Worm (Caenorhabditis elegans): ENCODE measurements around the gene idpp-16.

The idpp-16 gene

DNA sequence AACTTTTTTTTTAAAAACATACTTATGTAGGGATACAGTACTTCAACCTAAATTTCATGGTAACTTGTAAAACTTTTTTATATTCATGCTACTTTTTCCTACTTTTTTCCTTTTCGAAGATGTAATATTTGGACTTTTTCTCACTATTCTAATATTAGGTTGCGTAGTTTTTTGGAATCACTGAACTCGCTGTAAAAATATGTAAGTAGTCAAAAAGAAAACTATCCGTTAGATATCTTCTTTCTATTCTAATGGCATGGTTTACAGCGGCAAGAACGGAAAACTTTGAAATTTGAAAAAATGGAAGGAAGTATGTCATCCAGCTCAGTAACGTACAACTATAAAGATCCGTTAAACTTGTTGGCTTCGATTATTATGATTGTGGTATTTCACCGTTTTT lies 16.9 kb downstream of the idpp-16 start, which contains the start of gene srx-82:
srx-82 (plus strand) TSS at position 301 of the 400 bp plus-strand sequence.
- TF ChIP-seq lin-39 (tag; optimal IDR thresholded peaks at IDR 0.05) = no peak
- no peak for TF ChIP-seq nhr-237 (tag; optimal IDR thresholded peaks at IDR 0.05)
- TF ChIP-seq ceh-28 (tag; optimal IDR thresholded peaks at IDR 0.05) = no peak
- no peak for TF ChIP-seq egl-27 (tag; optimal IDR thresholded peaks at IDR 0.05)
- no peak for TF ChIP-seq nhr-76 (tag; optimal IDR thresholded peaks at IDR 0.05)
- no peak for TF ChIP-seq tbx-2 (tag; optimal IDR thresholded peaks at IDR 0.05)
- no peak for TF ChIP-seq unc-62 (GFP tag; optimal IDR thresholded peaks at IDR 0.05)
- no peak for TF ChIP-seq ztf-4 (tag; optimal IDR thresholded peaks at IDR 0.05)
- no peak for TF ChIP-seq pha-4 (tag; optimal IDR thresholded peaks at IDR 0.05)
- TF ChIP-seq sea-2 (GFP tag; optimal IDR thresholded peaks at IDR 0.05) = no peak
- TF ChIP-seq pqm-1 (tag; optimal IDR thresholded peaks at IDR 0.05) = no peak
- no peak for TF ChIP-seq ceh-9 (tag; optimal IDR thresholded peaks at IDR 0.05)
- no peak for TF ChIP-seq mml-1 (tag; optimal IDR thresholded peaks at IDR 0.05)
- no peak for TF ChIP-seq fkh-2 (tag; optimal IDR thresholded peaks at IDR 0.05)

DNA sequence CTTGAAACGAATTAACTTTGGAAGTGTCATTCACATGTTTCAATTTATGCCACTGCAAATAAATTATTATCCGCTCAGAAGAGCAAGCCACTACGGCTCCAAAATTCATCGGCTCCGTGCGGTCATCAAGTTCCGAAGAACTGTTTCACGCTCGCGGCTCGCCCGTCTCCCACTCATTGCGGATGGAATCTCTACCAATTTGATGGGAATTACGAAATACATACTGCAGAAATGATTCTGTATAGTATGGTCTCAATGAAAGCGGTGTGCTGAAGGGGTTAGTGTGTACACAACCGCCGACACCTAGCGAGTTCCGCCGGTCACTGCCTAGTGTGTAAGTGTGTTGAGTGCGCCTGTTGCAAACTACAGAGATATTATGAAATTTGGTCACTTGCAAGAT lies 21.2 kb downstream of the idpp-16 start:
- TF ChIP-seq nhr-237 (tag; optimal IDR thresholded peaks at IDR 0.05) (no peak), snpc-4 (tag; optimal IDR thresholded peaks at IDR 0.05) (peak; percentile 95), mdl-1 (tag; optimal IDR thresholded peaks at IDR 0.05) (no peak), ceh-9 (tag; optimal IDR thresholded peaks at IDR 0.05) (no peak), nhr-12 (tag; optimal IDR thresholded peaks at IDR 0.05) (no peak), skn-1 (tag; optimal IDR thresholded peaks at IDR 0.05) (no peak), lin-15B (tag; optimal IDR thresholded peaks at IDR 0.05) (no peak), tbx-2 (tag; optimal IDR thresholded peaks at IDR 0.05) (no peak), nhr-67 (tag; optimal IDR thresholded peaks at IDR 0.05) (no peak), lsy-12 (tag; optimal IDR thresholded peaks at IDR 0.05) (no peak), unc-39 (tag; optimal IDR thresholded peaks at IDR 0.05) (no peak), eor-1 (tag; optimal IDR thresholded peaks at IDR 0.05) (no peak), nhr-28 (tag; optimal IDR thresholded peaks at IDR 0.05) (no peak), fkh-10 (GFP tag; optimal IDR thresholded peaks at IDR 0.05) (no peak), nhr-77 (tag; optimal IDR thresholded peaks at IDR 0.05) (peak; percentile 18), elt-2 (tag; optimal IDR thresholded peaks at IDR 0.05) (peak; percentile 16), aly-2 (tag; optimal IDR thresholded peaks at IDR 0.05) (no peak), pqm-1 (tag; optimal IDR thresholded peaks at IDR 0.05) (peak; percentile 34), pha-4 (tag; optimal IDR thresholded peaks at IDR 0.05) (no peak), ztf-11 (tag; optimal IDR thresholded peaks at IDR 0.05) (no peak), daf-12 (tag; optimal IDR thresholded peaks at IDR 0.05) (no peak), fos-1 (tag; optimal IDR thresholded peaks at IDR 0.05) (no peak), lin-39 (tag; optimal IDR thresholded peaks at IDR 0.05) (no peak), ZK546.5 (tag; optimal IDR thresholded peaks at IDR 0.05) (no peak), ceh-16 (tag; optimal IDR thresholded peaks at IDR 0.05) (no peak), egl-27 (tag; optimal IDR thresholded peaks at IDR 0.05) (no peak), egl-5 (tag; optimal IDR thresholded peaks at IDR 0.05) (no peak), fkh-2 (tag; optimal IDR thresholded peaks at IDR 0.05) (no peak), unc-62 (GFP tag; optimal IDR thresholded peaks at IDR 0.05) (no peak), nhr-11 (tag; optimal IDR thresholded peaks at IDR 0.05) (no peak), mml-1 (tag; optimal IDR thresholded peaks at IDR 0.05) (no peak), ama-1 (optimal IDR thresholded peaks at IDR 0.05) (peak; percentile 60), jun-1 (tag; optimal IDR thresholded peaks at IDR 0.05) (no peak), hmg-11 (tag; optimal IDR thresholded peaks at IDR 0.05) (no peak), R02D3.7 (tag; optimal IDR thresholded peaks at IDR 0.05) (no peak), nhr-25 (tag; optimal IDR thresholded peaks at IDR 0.05) (peak; percentile 41), ceh-28 (tag; optimal IDR thresholded peaks at IDR 0.05) (no peak), elt-3 (tag; optimal IDR thresholded peaks at IDR 0.05) (peak in 1 of 3 experiments; percentile 57), nhr-43 (tag; optimal IDR thresholded peaks at IDR 0.05; ENCODE audit: poor library complexity, severe bottlenecking) (peak; percentile 74), nhr-23 (tag; optimal IDR thresholded peaks at IDR 0.05) (no peak), ceh-82 (tag; optimal IDR thresholded peaks at IDR 0.05) (peak; percentile 40), zag-1 (tag; optimal IDR thresholded peaks at IDR 0.05) (no peak), elt-1 (tag; optimal IDR thresholded peaks at IDR 0.05) (no peak), nfya-1 (tag; optimal IDR thresholded peaks at IDR 0.05; ENCODE audit: insufficient read depth) (peak; percentile 5), nhr-76 (tag; optimal IDR thresholded peaks at IDR 0.05) (no peak), sea-2 (GFP tag; optimal IDR thresholded peaks at IDR 0.05) (no peak), ztf-4 (tag; optimal IDR thresholded peaks at IDR 0.05) (no peak)
